Worm (Caenorhabditis elegans): Measurements from ENCODE around the gene madd-3.

DNA sequence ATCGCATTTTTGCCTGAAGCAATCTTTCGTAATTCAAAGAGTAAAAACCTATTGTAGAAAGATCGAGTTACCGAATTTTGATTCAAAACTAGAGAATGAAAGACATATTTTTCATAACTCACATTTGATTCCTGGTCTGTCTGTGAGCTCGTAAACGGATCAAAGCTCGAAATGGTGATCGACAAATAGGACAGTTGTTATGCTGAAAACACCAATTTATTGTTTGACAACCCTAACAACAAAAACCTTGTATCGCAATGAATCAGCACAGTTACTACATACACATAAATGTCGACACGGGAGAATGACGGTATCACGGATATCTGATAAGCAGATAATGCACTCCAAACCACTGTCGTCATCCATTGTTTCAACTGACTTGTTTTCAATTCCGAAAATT is 13.2 kb upstream of the madd-3 start:
- TF ChIP-seq ama-1 (optimal IDR thresholded peaks at IDR 0.05) (no peak), flt-1 (GFP tag; IDR thresholded peaks at IDR 0.05) (no peak), ceh-13 (GFP tag; optimal IDR thresholded peaks at IDR 0.05) (no peak), sea-1 (GFP tag; conservative IDR thresholded peaks at IDR 0.05) (no peak), tra-4 (tag; optimal IDR thresholded peaks at IDR 0.05) (no peak), scrt-1 (GFP tag; IDR thresholded peaks at IDR 0.05) (no peak)

Measured in whole organism, early embryonic.